Worm (Caenorhabditis elegans): ENCODE data around the gene Y105C5B.15.

Y105C5B.15 gene

DNA sequence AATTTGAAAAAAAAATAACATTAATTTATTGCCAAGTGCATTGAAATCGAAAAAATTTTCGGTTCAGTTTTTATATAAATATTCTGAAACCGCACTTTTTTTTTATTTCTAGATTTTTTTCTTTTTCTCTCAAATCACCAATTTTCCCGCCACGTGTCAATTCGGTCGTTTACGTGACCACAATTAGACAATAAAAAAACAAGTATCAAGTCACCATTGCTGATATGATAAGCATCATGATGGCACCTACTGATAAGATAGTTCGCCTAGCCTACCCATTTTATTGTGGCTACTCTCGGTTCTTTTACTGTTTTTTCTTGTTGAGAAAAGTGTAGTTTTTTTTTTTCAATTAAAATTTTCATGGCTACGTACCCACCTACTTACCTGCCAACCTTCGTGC, 21.9 kb upstream of the Y105C5B.15 start:
- TF ChIP-seq lin-15B (tag; optimal IDR thresholded peaks at IDR 0.05) (no peak), elt-2 (tag; optimal IDR thresholded peaks at IDR 0.05) (peak; percentile 91), pha-4 (tag; optimal IDR thresholded peaks at IDR 0.05) (peak; percentile 15), fos-1 (tag; optimal IDR thresholded peaks at IDR 0.05) (no peak), ama-1 (optimal IDR thresholded peaks at IDR 0.05) (no peak), skn-1 (tag; optimal IDR thresholded peaks at IDR 0.05) (peak; percentile 15), elt-3 (tag; optimal IDR thresholded peaks at IDR 0.05) (peak in 1 of 3 experiments; percentile 25), eor-1 (tag; optimal IDR thresholded peaks at IDR 0.05) (no peak), R02D3.7 (tag; optimal IDR thresholded peaks at IDR 0.05) (no peak), tbx-2 (tag; optimal IDR thresholded peaks at IDR 0.05) (no peak), ceh-28 (tag; optimal IDR thresholded peaks at IDR 0.05) (no peak), ztf-4 (tag; optimal IDR thresholded peaks at IDR 0.05) (no peak), pqm-1 (tag; optimal IDR thresholded peaks at IDR 0.05) (peak; percentile 68), nhr-25 (tag; optimal IDR thresholded peaks at IDR 0.05) (no peak)

DNA sequence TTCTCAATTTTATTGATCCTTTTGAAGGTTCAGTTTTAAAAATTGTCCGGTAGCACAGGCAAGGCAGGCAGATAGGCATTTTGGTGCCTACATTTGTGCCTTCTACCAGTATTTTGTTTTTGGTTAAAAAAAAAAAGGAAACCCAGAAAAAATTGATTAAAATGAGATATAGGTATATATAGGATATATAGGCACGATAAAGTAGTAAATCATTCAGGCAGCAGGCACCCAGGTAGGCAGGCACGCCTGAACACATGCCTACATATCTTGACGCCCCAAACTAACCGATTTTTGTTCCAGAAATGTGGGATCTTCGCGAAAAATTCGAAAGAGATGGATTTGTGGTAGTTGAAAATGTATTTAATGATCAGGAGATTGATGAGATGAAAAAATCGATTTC, 21.5 kb upstream of the Y105C5B.15 start, which contains the start of gene Y105C5B.9:
Gene Y105C5B.9, plus strand, starts transcription at position 301 of the 400 bp plus-strand sequence.
- no peak for TF ChIP-seq elt-3 (tag; optimal IDR thresholded peaks at IDR 0.05)
- TF ChIP-seq ceh-82 (tag; optimal IDR thresholded peaks at IDR 0.05): no peak
- TF ChIP-seq nhr-43 (tag; optimal IDR thresholded peaks at IDR 0.05; ENCODE audit: poor library complexity, severe bottlenecking): no peak
- no peak for TF ChIP-seq pha-4 (tag; optimal IDR thresholded peaks at IDR 0.05)

DNA sequence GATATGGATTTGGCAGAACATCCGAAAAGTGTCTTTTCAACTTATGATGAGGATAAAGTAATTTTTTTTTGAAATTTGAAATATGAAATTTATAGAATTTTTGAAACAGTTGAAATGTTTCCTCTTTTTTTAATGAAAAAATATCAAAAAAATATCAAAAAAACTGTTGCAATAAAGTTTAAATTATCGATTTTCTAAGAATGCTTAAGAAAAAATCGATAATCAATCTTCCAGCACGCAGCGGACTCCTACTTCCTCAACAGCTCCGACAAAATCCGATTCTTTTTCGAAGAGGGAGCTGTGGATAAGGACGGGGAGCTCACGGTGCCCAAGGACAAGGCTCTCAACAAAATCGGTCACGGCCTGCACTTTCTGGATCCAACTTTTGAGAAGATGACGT, 21.0 kb upstream of the Y105C5B.15 start:
- no peak for TF ChIP-seq ceh-82 (tag; optimal IDR thresholded peaks at IDR 0.05)
- peak; percentile 80 for TF ChIP-seq ceh-28 (tag; optimal IDR thresholded peaks at IDR 0.05)
- no peak for TF ChIP-seq fkh-10 (GFP tag; optimal IDR thresholded peaks at IDR 0.05)
- TF ChIP-seq sea-2 (GFP tag; optimal IDR thresholded peaks at IDR 0.05): no peak
- TF ChIP-seq nhr-23 (tag; optimal IDR thresholded peaks at IDR 0.05): no peak

DNA sequence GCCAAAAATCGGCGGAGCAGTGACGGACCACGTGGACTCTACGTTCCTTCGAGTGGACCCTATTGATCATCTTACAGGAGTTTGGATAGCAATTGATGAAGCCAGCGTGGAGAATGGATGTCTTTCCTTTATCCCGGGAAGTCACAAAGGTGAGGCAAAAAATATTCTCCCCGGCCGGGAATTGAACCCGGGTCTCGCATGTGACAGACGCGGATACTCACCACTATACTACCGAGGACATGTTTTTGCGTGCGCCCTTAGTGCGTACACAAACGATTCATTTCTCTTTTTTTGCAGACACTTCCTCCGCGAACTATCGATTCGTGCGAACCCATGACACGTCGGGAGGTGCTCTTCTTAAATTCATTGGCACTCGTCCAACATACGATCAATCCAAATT, 20.6 kb upstream of the Y105C5B.15 start:
- TF ChIP-seq lsy-12 (tag; optimal IDR thresholded peaks at IDR 0.05): no peak
- TF ChIP-seq nhr-43 (tag; optimal IDR thresholded peaks at IDR 0.05; ENCODE audit: poor library complexity, severe bottlenecking): no peak
- TF ChIP-seq ztf-11 (tag; optimal IDR thresholded peaks at IDR 0.05): no peak
- no peak for TF ChIP-seq unc-62 (GFP tag; optimal IDR thresholded peaks at IDR 0.05)
- no peak for TF ChIP-seq lin-15B (tag; optimal IDR thresholded peaks at IDR 0.05)
- TF ChIP-seq snpc-4 (tag; optimal IDR thresholded peaks at IDR 0.05): peak; percentile 52
- TF ChIP-seq lin-39 (tag; optimal IDR thresholded peaks at IDR 0.05): no peak
- peak; percentile 34 for TF ChIP-seq elt-2 (tag; optimal IDR thresholded peaks at IDR 0.05)
- peak; percentile 2 for TF ChIP-seq pqm-1 (tag; optimal IDR thresholded peaks at IDR 0.05)
- TF ChIP-seq ama-1 (optimal IDR thresholded peaks at IDR 0.05): no peak
- TF ChIP-seq ceh-16 (tag; optimal IDR thresholded peaks at IDR 0.05): no peak
- TF ChIP-seq fkh-2 (tag; optimal IDR thresholded peaks at IDR 0.05): no peak
- TF ChIP-seq nhr-11 (tag; optimal IDR thresholded peaks at IDR 0.05): no peak
- TF ChIP-seq daf-12 (tag; optimal IDR thresholded peaks at IDR 0.05): no peak
- no peak for TF ChIP-seq aly-2 (tag; optimal IDR thresholded peaks at IDR 0.05)
- peak; percentile 11 for TF ChIP-seq nfya-1 (tag; optimal IDR thresholded peaks at IDR 0.05; ENCODE audit: insufficient read depth)
- peak; percentile 46 for TF ChIP-seq hmg-11 (tag; optimal IDR thresholded peaks at IDR 0.05)
- TF ChIP-seq fos-1 (tag; optimal IDR thresholded peaks at IDR 0.05): no peak
- TF ChIP-seq ZK546.5 (tag; optimal IDR thresholded peaks at IDR 0.05): no peak
- TF ChIP-seq ceh-82 (tag; optimal IDR thresholded peaks at IDR 0.05): no peak
- TF ChIP-seq ceh-9 (tag; optimal IDR thresholded peaks at IDR 0.05): no peak

DNA sequence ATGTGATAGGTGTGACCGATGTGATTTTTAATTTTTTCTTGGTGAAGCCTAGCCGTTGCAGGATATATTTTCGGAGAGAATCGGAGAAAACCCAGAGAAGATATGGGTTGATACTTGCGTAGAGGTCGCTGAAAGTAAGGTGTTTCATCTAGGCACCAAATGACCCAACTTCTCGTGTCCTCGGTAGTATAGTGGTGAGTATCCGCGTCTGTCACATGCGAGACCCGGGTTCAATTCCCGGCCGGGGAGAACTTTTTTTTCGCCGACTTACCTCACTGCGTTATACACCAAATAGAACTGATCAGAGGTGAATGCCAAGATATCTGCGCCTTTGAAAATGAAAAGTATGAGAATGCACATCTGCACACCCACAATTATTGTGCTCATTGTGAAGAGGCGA, 19.9 kb upstream of the Y105C5B.15 start:
- no peak for TF ChIP-seq nhr-43 (tag; optimal IDR thresholded peaks at IDR 0.05; ENCODE audit: poor library complexity, severe bottlenecking)
- TF ChIP-seq nhr-23 (tag; optimal IDR thresholded peaks at IDR 0.05): peak; percentile 3
- no peak for TF ChIP-seq elt-1 (tag; optimal IDR thresholded peaks at IDR 0.05)
- TF ChIP-seq snpc-4 (tag; optimal IDR thresholded peaks at IDR 0.05): peak; percentile 35
- peak; percentile 11 for TF ChIP-seq hmg-11 (tag; optimal IDR thresholded peaks at IDR 0.05)
- TF ChIP-seq eor-1 (tag; optimal IDR thresholded peaks at IDR 0.05): no peak
- peak; percentile 13 for TF ChIP-seq nfya-1 (tag; optimal IDR thresholded peaks at IDR 0.05; ENCODE audit: insufficient read depth)
- no peak for TF ChIP-seq ZK546.5 (tag; optimal IDR thresholded peaks at IDR 0.05)
- no peak for TF ChIP-seq sea-2 (GFP tag; optimal IDR thresholded peaks at IDR 0.05)
- TF ChIP-seq tbx-2 (tag; optimal IDR thresholded peaks at IDR 0.05): peak; percentile 37
- TF ChIP-seq nhr-25 (tag; optimal IDR thresholded peaks at IDR 0.05): peak; percentile 10
- TF ChIP-seq elt-2 (tag; optimal IDR thresholded peaks at IDR 0.05): peak; percentile 24
- TF ChIP-seq ztf-4 (tag; optimal IDR thresholded peaks at IDR 0.05): no peak
- peak; percentile 38 for TF ChIP-seq lin-39 (tag; optimal IDR thresholded peaks at IDR 0.05)
- no peak for TF ChIP-seq ceh-82 (tag; optimal IDR thresholded peaks at IDR 0.05)
- no peak for TF ChIP-seq zag-1 (tag; optimal IDR thresholded peaks at IDR 0.05)
- TF ChIP-seq egl-5 (tag; optimal IDR thresholded peaks at IDR 0.05): no peak
- TF ChIP-seq nhr-77 (tag; optimal IDR thresholded peaks at IDR 0.05): no peak
